Worm (Caenorhabditis elegans) whole organism, midembryonic: ENCODE data around the gene C32B5.15.
"Not testable (repeated sequence)": the region's sequence is repeated elsewhere in the genome, so short reads cannot be mapped to it uniquely, and the experiment has no call there.

Experiments used
- T22C8.4 ChIP-seq: fragments of 200-800 bp; sonication (Bioruptor generic); IDR thresholded peaks from 2 replicates; pipeline ENCODE4 v1.3.6; 2022; ENCODE audit warnings: missing genetic modification characterization, missing compliant biosample characterization
- cog-1 ChIP-seq: sonication (generic microtip); optimal IDR thresholded peaks from 2 replicates; lab custom pipeline; 2016; ENCODE audit warnings: missing genetic modification characterization, missing compliant biosample characterization
- flt-1 ChIP-seq: fragments of 200-800 bp; sonication (Bioruptor generic); IDR thresholded peaks from 2 replicates; pipeline ENCODE4 v1.3.6; 2022; ENCODE audit warnings: missing genetic modification characterization, missing compliant biosample characterization
- klf-2 ChIP-seq: fragments of 200-800 bp; sonication (Bioruptor generic); conservative IDR thresholded peaks from 2 replicates; pipeline ENCODE4 v1.3.6; 2022; ENCODE audit warnings: missing genetic modification reagents, missing genetic modification characterization, missing compliant biosample characterization
- med-1 ChIP-seq: sonication (generic microtip); optimal IDR thresholded peaks from 2 replicates; lab custom pipeline; 2017; ENCODE audit warnings: missing genetic modification characterization, mild to moderate bottlenecking, missing compliant biosample characterization, antibody characterized with exemption, missing genetic modification reagents; ENCODE audit not compliant: insufficient read depth
- ref-1 ChIP-seq: fragments of 200-800 bp; sonication (Bioruptor generic); conservative IDR thresholded peaks from 2 replicates; pipeline ENCODE4 v1.3.6; 2022; ENCODE audit warnings: missing genetic modification reagents, missing genetic modification characterization, missing compliant biosample characterization
- tab-1 ChIP-seq: fragments of 200-800 bp; sonication (Bioruptor generic); IDR thresholded peaks from 2 replicates; pipeline ENCODE4 v1.3.6; 2022; ENCODE audit warnings: missing genetic modification characterization, missing compliant biosample characterization
- ztf-23 ChIP-seq: fragments of 200-800 bp; sonication (Bioruptor generic); IDR thresholded peaks from 2 replicates; pipeline ENCODE4 v1.3.6; 2022; ENCODE audit warnings: missing genetic modification reagents, missing genetic modification characterization, missing compliant biosample characterization
- ztf-29 ChIP-seq: fragments of 200-800 bp; sonication (Bioruptor generic); IDR thresholded peaks from 2 replicates; pipeline ENCODE4 v1.3.6; 2022; ENCODE audit warnings: missing genetic modification reagents, missing genetic modification characterization, missing compliant biosample characterization

Gene C32B5.15

ce11 chrII:943773-944172, 29.0 kb downstream of the C32B5.15 start, which contains the start of gene clec-43:
Gene clec-43 (plus strand): TSS chrII:944066.
- TF ChIP-seq klf-2 (GFP tag; lab: Robert Waterston, UW) (no peak), T22C8.4 (GFP tag; lab: Robert Waterston, UW) (no peak), cog-1 (tag; lab: Kevin White, UChicago) (no peak), tab-1 (no peak), ztf-23 (no peak)

- no peak for TF ChIP-seq T22C8.4 (GFP tag; lab: Robert Waterston, UW)
- no peak for TF ChIP-seq klf-2 (GFP tag; lab: Robert Waterston, UW)
- TF ChIP-seq ztf-29 (GFP tag; lab: Robert Waterston, UW), result no peak
- no peak for TF ChIP-seq ztf-23
Observed at ce11 chrII:940779-941178, 32.0 kb downstream of the C32B5.15 start, which contains the start of gene fbxc-36. Gene fbxc-36 (plus strand): TSS chrII:940983.

ce11 chrII:938549-938948, 34.2 kb downstream of the C32B5.15 start, which contains the start of gene R07C3.3:
Gene R07C3.3 (plus strand): TSS chrII:938849.
- TF ChIP-seq flt-1 (GFP tag; lab: Robert Waterston, UW), result no peak
- TF ChIP-seq cog-1 (tag; lab: Kevin White, UChicago), result no peak
- TF ChIP-seq tab-1, result no peak
- no peak for TF ChIP-seq klf-2 (GFP tag; lab: Robert Waterston, UW)
- TF ChIP-seq ref-1, result no peak
- no peak for TF ChIP-seq ztf-29 (GFP tag; lab: Robert Waterston, UW)
- no peak for TF ChIP-seq med-1
- TF ChIP-seq T22C8.4 (GFP tag; lab: Robert Waterston, UW), result no peak
- TF ChIP-seq ztf-23, result no peak

- no peak for TF ChIP-seq T22C8.4 (GFP tag; lab: Robert Waterston, UW)
- TF ChIP-seq tab-1, result no peak
- TF ChIP-seq ztf-29 (GFP tag; lab: Robert Waterston, UW), result no peak
- TF ChIP-seq flt-1 (GFP tag; lab: Robert Waterston, UW), result peak; percentile 54; the same call in 1 of the 2 replicates
- no peak for TF ChIP-seq med-1
- TF ChIP-seq ref-1, result no peak
Observed at ce11 chrII:937265-937664, 35.5 kb downstream of the C32B5.15 start.

- no peak for TF ChIP-seq med-1
- no peak for TF ChIP-seq tab-1
- TF ChIP-seq klf-2 (GFP tag; lab: Robert Waterston, UW), result no peak
- TF ChIP-seq ztf-23, result no peak
- no peak for TF ChIP-seq flt-1 (GFP tag; lab: Robert Waterston, UW)
- no peak for TF ChIP-seq ztf-29 (GFP tag; lab: Robert Waterston, UW)
- TF ChIP-seq ref-1, result no peak
- no peak for TF ChIP-seq cog-1 (tag; lab: Kevin White, UChicago)
- TF ChIP-seq T22C8.4 (GFP tag; lab: Robert Waterston, UW), result no peak
Observed at ce11 chrII:932718-933117, 40.0 kb downstream of the C32B5.15 start, which contains the start of gene acs-15. Gene acs-15 (plus strand): TSS chrII:933018.

- not testable (repeated sequence) for TF ChIP-seq klf-2 (GFP tag; lab: Robert Waterston, UW); ztf-23; flt-1 (GFP tag; lab: Robert Waterston, UW)
Observed at ce11 chrII:930871-931270, 41.9 kb downstream of the C32B5.15 start, which contains the start of gene fbxc-34. Gene fbxc-34 (plus strand): TSS chrII:931171.

- no peak for TF ChIP-seq ref-1
- TF ChIP-seq klf-2 (GFP tag; lab: Robert Waterston, UW), result no peak
- no peak for TF ChIP-seq ztf-29 (GFP tag; lab: Robert Waterston, UW)
- TF ChIP-seq med-1, result no peak
- TF ChIP-seq ztf-23, result no peak
- TF ChIP-seq cog-1 (tag; lab: Kevin White, UChicago), result no peak
- no peak for TF ChIP-seq T22C8.4 (GFP tag; lab: Robert Waterston, UW)
- no peak for TF ChIP-seq flt-1 (GFP tag; lab: Robert Waterston, UW)
Observed at ce11 chrII:927331-927730, 45.4 kb downstream of the C32B5.15 start, which contains the start of gene R07C3.13. Gene R07C3.13 (minus strand): TSS chrII:927431.

ce11 chrII:923521-923920, 49.2 kb downstream of the C32B5.15 start, which contains the start of gene fbxc-28:
Gene fbxc-28 (plus strand): TSS chrII:923821.
- TF ChIP-seq flt-1 (GFP tag; lab: Robert Waterston, UW) (no peak), ref-1 (no peak), med-1 (no peak), klf-2 (GFP tag; lab: Robert Waterston, UW) (no peak), tab-1 (no peak), T22C8.4 (GFP tag; lab: Robert Waterston, UW) (no peak), ztf-23 (no peak), ztf-29 (GFP tag; lab: Robert Waterston, UW) (no peak), cog-1 (tag; lab: Kevin White, UChicago) (no peak)

- TF ChIP-seq tab-1, result no peak
- no peak for TF ChIP-seq klf-2 (GFP tag; lab: Robert Waterston, UW)
- TF ChIP-seq ztf-23, result no peak
- TF ChIP-seq ztf-29 (GFP tag; lab: Robert Waterston, UW), result no peak
- TF ChIP-seq med-1, result no peak
Observed at ce11 chrII:922778-923177, 50.0 kb downstream of the C32B5.15 start.
